Fruit fly (Drosophila melanogaster): ENCODE measurements around the gene CG14853.
A peak's percentile ranks its signal among the peaks of the same experiment; 100 is the strongest.

The CG14853 gene

dm6 chr3R:14662989-14663500 lies 53.6 kb downstream of the CG14853 start, which contains the start of the genes Rad17 and BigH1:
Gene Rad17 (minus strand): TSS chr3R:14663197.
Gene BigH1 (plus strand): TSS chr3R:14663450.
- peak; percentile 10 for TF ChIP-seq bab1 (GFP tag; optimal IDR thresholded peaks at IDR 0.05)
- peak; percentile 84 for TF ChIP-seq ovo (GFP tag; optimal IDR thresholded peaks at IDR 0.05)
- TF ChIP-seq cic (GFP tag; optimal IDR thresholded peaks at IDR 0.05) = no peak
